Fruit fly (Drosophila melanogaster) S2 (cell line): ENCODE results near the gene Ing5.

Experiments used
- CG8478 ChIP-seq: fragments of >200 bp; optimal IDR thresholded peaks from 2 replicates; lab custom pipeline; 2018
- CTCF ChIP-seq, 2 experiments: fragments of >200 bp; optimal IDR thresholded peaks; 2 replicates each; lab custom pipeline; 2018

DNA sequence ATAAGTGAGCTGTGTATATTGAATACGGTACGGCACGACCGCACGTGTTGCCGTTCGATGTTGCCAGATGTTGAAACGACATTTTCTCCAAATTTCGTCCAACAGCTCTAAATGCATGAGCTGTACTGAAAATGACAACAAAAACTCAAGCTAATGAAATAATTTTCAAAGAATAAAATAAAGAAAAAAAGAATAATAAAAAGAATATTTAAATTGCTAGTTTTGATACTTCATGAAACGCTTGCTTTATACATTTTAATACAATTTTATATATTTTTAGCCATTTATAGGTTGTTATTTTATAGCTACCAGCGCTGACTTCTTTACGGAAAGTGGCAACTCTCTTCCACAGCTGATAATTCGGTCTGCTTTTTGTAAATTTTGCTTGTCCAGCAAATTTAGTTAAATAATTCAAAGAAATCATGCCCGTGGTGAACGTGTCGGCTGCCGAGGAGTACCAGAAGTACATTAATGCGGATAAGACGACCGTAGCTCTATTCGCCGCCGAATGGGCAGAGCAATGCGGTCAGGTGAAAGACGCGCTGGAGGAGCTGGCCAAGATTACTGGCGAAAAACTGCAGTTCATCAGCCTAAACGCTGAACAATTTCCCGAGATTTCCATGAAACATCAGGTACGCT, 20.9 kb downstream of the Ing5 start, which contains the start of the genes Nnp-1 and Grx3:
- TF ChIP-seq CG8478 = no peak
- TF ChIP-seq CTCF (optimal IDR thresholded peaks at IDR 0.05; lab: Kevin White, UChicago) = no peak
